Fruit fly (Drosophila melanogaster) whole organism, prepupa: ENCODE results near the gene Corp.

ENCODE experiments used
- Blimp-1 ChIP-seq: fragments of 200-800 bp; sonication (Bioruptor generic); optimal IDR thresholded peaks from 3 replicates; lab custom pipeline; 2017; ENCODE audit warnings: missing biosample characterization, missing genetic modification characterization, mild to moderate bottlenecking, moderate library complexity, missing genetic modification reagents
- CG10669 ChIP-seq: fragments of 200-800 bp; sonication (Bioruptor generic); optimal IDR thresholded peaks from 3 replicates; lab custom pipeline; 2018; ENCODE audit warnings: missing biosample characterization, mild to moderate bottlenecking, missing genetic modification characterization, moderate library complexity
- CG11294 ChIP-seq: fragments of 200-800 bp; sonication (Bioruptor generic); IDR thresholded peaks from 2 replicates; pipeline ENCODE4 v1.3.6; 2022; ENCODE audit warnings: missing biosample characterization, missing genetic modification characterization
- CG11902 ChIP-seq: fragments of 200-800 bp; sonication (Bioruptor generic); optimal IDR thresholded peaks from 3 replicates; lab custom pipeline; 2016; ENCODE audit warnings: missing biosample characterization, missing genetic modification characterization
- CG15336 ChIP-seq: fragments of 200-800 bp; sonication (Bioruptor generic); IDR thresholded peaks from 2 replicates; pipeline ENCODE4 v1.3.6; 2022; ENCODE audit warnings: missing biosample characterization, missing genetic modification characterization
- CG1621 ChIP-seq: fragments of 200-800 bp; sonication (Bioruptor generic); optimal IDR thresholded peaks from 3 replicates; lab custom pipeline; 2018; ENCODE audit warnings: missing biosample characterization, mild to moderate bottlenecking, missing genetic modification characterization
- CG16779 ChIP-seq: fragments of 200-800 bp; sonication (Bioruptor generic); optimal IDR thresholded peaks from 3 replicates; lab custom pipeline; 2017; ENCODE audit warnings: missing biosample characterization, mild to moderate bottlenecking, missing genetic modification characterization
- CG3032 ChIP-seq: fragments of 200-800 bp; optimal IDR thresholded peaks from 2 replicates; lab custom pipeline; 2019; ENCODE audit warnings: missing biosample characterization, mild to moderate bottlenecking, missing genetic modification characterization, moderate library complexity
- CG31627 ChIP-seq: fragments of 200-800 bp; sonication (Bioruptor generic); optimal IDR thresholded peaks from 3 replicates; lab custom pipeline; 2016; ENCODE audit warnings: missing biosample characterization, missing genetic modification characterization
- CG34406 ChIP-seq: fragments of 200-800 bp; sonication (Bioruptor generic); optimal IDR thresholded peaks from 3 replicates; lab custom pipeline; 2016; ENCODE audit warnings: missing biosample characterization, missing genetic modification characterization
- CG3919 ChIP-seq: fragments of 200-800 bp; sonication (Bioruptor generic); optimal IDR thresholded peaks from 3 replicates; lab custom pipeline; 2016; ENCODE audit warnings: missing biosample characterization, missing genetic modification characterization
- CG4318 ChIP-seq: fragments of 200-800 bp; sonication (Bioruptor generic); optimal IDR thresholded peaks from 3 replicates; lab custom pipeline; 2017; ENCODE audit warnings: missing biosample characterization, mild to moderate bottlenecking, missing genetic modification characterization
- CG6163 ChIP-seq: fragments of 200-800 bp; sonication (Bioruptor generic); IDR thresholded peaks from 3 replicates; pipeline ENCODE4 v1.3.6; 2022; ENCODE audit warnings: missing biosample characterization, missing genetic modification characterization
- CG6276 ChIP-seq: fragments of 200-800 bp; sonication (Bioruptor generic); optimal IDR thresholded peaks from 2 replicates; lab custom pipeline; 2017; ENCODE audit warnings: missing biosample characterization, mild to moderate bottlenecking, missing genetic modification characterization
- CG6792 ChIP-seq: fragments of 200-800 bp; sonication (Bioruptor generic); optimal IDR thresholded peaks from 3 replicates; lab custom pipeline; 2016; ENCODE audit warnings: missing biosample characterization, missing genetic modification characterization
- CG6854 ChIP-seq: fragments of 200-800 bp; sonication (Bioruptor generic); optimal IDR thresholded peaks from 2 replicates; lab custom pipeline; 2017; ENCODE audit warnings: missing biosample characterization, mild to moderate bottlenecking, missing genetic modification characterization
- CG7368 ChIP-seq: fragments of 200-800 bp; sonication (Bioruptor generic); optimal IDR thresholded peaks from 3 replicates; lab custom pipeline; 2016; ENCODE audit warnings: missing biosample characterization, missing genetic modification characterization
- CG8119 ChIP-seq: fragments of 200-800 bp; sonication (Bioruptor generic); IDR thresholded peaks from 3 replicates; pipeline ENCODE4 v1.3.6; 2022; ENCODE audit warnings: missing biosample characterization, missing genetic modification characterization
- CG8319 ChIP-seq: fragments of 200-800 bp; sonication (Bioruptor generic); optimal IDR thresholded peaks from 3 replicates; lab custom pipeline; 2016; ENCODE audit warnings: missing biosample characterization, missing genetic modification characterization
- CG9139 ChIP-seq: fragments of 200-800 bp; sonication (Bioruptor generic); optimal IDR thresholded peaks from 3 replicates; lab custom pipeline; 2017; ENCODE audit warnings: missing biosample characterization, mild to moderate bottlenecking, missing genetic modification characterization
- Eip75B ChIP-seq: fragments of 200-800 bp; sonication (Bioruptor generic); optimal IDR thresholded peaks from 3 replicates; lab custom pipeline; 2016; ENCODE audit warnings: missing biosample characterization, missing genetic modification characterization
- Eip78C ChIP-seq: fragments of 200-800 bp; sonication (Bioruptor generic); peaks from one replicate; lab custom pipeline; 2016; ENCODE audit warnings: missing biosample characterization, missing genetic modification characterization
- Eip93F ChIP-seq: fragments of 200-800 bp; sonication (Bioruptor generic); optimal IDR thresholded peaks from 2 replicates; lab custom pipeline; 2016; ENCODE audit warnings: missing biosample characterization, mild to moderate bottlenecking, missing genetic modification characterization
- Ets21C ChIP-seq: fragments of 200-800 bp; sonication (Bioruptor generic); optimal IDR thresholded peaks from 3 replicates; lab custom pipeline; 2016; ENCODE audit warnings: missing biosample characterization, missing genetic modification characterization
- Ets96B ChIP-seq: fragments of 200-800 bp; optimal IDR thresholded peaks from 2 replicates; lab custom pipeline; 2019; ENCODE audit warnings: missing biosample characterization, mild to moderate bottlenecking, missing genetic modification characterization, moderate library complexity
- Hr38 ChIP-seq: sonication (Bioruptor generic); optimal IDR thresholded peaks from 2 replicates; lab custom pipeline; 2016; ENCODE audit warnings: missing biosample characterization, missing genetic modification characterization
- Hr39 ChIP-seq: fragments of 200-800 bp; sonication (Bioruptor generic); optimal IDR thresholded peaks from 2 replicates; lab custom pipeline; 2016; ENCODE audit warnings: missing biosample characterization, missing genetic modification characterization
- Hr4 ChIP-seq: fragments of 200-800 bp; sonication (Bioruptor generic); optimal IDR thresholded peaks from 3 replicates; lab custom pipeline; 2016; ENCODE audit warnings: missing biosample characterization, missing genetic modification characterization
- Lpt ChIP-seq: fragments of 200-800 bp; sonication (Bioruptor generic); optimal IDR thresholded peaks from 3 replicates; lab custom pipeline; 2016; ENCODE audit warnings: missing biosample characterization, missing genetic modification characterization
- Met ChIP-seq: fragments of 200-800 bp; sonication (Bioruptor generic); optimal IDR thresholded peaks from 3 replicates; lab custom pipeline; 2016; ENCODE audit warnings: missing biosample characterization, missing genetic modification characterization
- OdsH ChIP-seq: fragments of 200-800 bp; sonication (Bioruptor generic); optimal IDR thresholded peaks from 3 replicates; lab custom pipeline; 2016; ENCODE audit warnings: missing biosample characterization, missing genetic modification characterization
- Smox ChIP-seq: fragments of 200-800 bp; sonication (Bioruptor generic); optimal IDR thresholded peaks from 3 replicates; lab custom pipeline; 2016; ENCODE audit warnings: missing biosample characterization, missing genetic modification characterization
- Sox102F ChIP-seq: fragments of 200-800 bp; sonication (Bioruptor generic); optimal IDR thresholded peaks from 2 replicates; lab custom pipeline; 2016; ENCODE audit warnings: missing biosample characterization, mild to moderate bottlenecking, missing genetic modification characterization
- Sox14 ChIP-seq: fragments of 200-800 bp; sonication (Bioruptor generic); optimal IDR thresholded peaks from 3 replicates; lab custom pipeline; 2016; ENCODE audit warnings: missing biosample characterization, missing genetic modification characterization
- Sox15 ChIP-seq: fragments of 200-800 bp; sonication (Bioruptor generic); optimal IDR thresholded peaks from 3 replicates; lab custom pipeline; 2016; ENCODE audit warnings: missing biosample characterization, missing genetic modification characterization
- achi ChIP-seq: fragments of 200-800 bp; sonication (Bioruptor generic); optimal IDR thresholded peaks from 3 replicates; lab custom pipeline; 2016; ENCODE audit warnings: missing biosample characterization, missing genetic modification characterization
- acj6 ChIP-seq: fragments of 200-800 bp; sonication (Bioruptor generic); optimal IDR thresholded peaks from 3 replicates; lab custom pipeline; 2016; ENCODE audit warnings: missing biosample characterization, missing genetic modification characterization
- cyc ChIP-seq: fragments of 200-800 bp; sonication (Bioruptor generic); optimal IDR thresholded peaks from 3 replicates; lab custom pipeline; 2016; ENCODE audit warnings: missing biosample characterization, missing genetic modification characterization
- dac ChIP-seq: fragments of 200-800 bp; sonication (Bioruptor generic); optimal IDR thresholded peaks from 2 replicates; lab custom pipeline; 2017; ENCODE audit warnings: missing biosample characterization, mild to moderate bottlenecking, missing genetic modification characterization
- dsx ChIP-seq: fragments of 200-800 bp; optimal IDR thresholded peaks from 3 replicates; lab custom pipeline; 2019; ENCODE audit warnings: missing biosample characterization, mild to moderate bottlenecking, missing genetic modification characterization, moderate library complexity; ENCODE audit not compliant: poor library complexity, severe bottlenecking
- esn ChIP-seq: fragments of 200-800 bp; sonication (Bioruptor generic); optimal IDR thresholded peaks from 2 replicates; lab custom pipeline; 2016; ENCODE audit warnings: missing biosample characterization, mild to moderate bottlenecking, missing genetic modification characterization, moderate library complexity
- fd59A ChIP-seq: fragments of 200-800 bp; sonication (Bioruptor generic); optimal IDR thresholded peaks from 2 replicates; lab custom pipeline; 2017; ENCODE audit warnings: missing biosample characterization, mild to moderate bottlenecking, missing genetic modification characterization, missing genetic modification reagents
- fd85E ChIP-seq: fragments of 200-800 bp; sonication (Bioruptor generic); optimal IDR thresholded peaks from 3 replicates; lab custom pipeline; 2016; ENCODE audit warnings: missing biosample characterization, missing genetic modification characterization
- fkh ChIP-seq: fragments of 200-800 bp; sonication (Bioruptor generic); optimal IDR thresholded peaks from 3 replicates; lab custom pipeline; 2017; ENCODE audit warnings: missing biosample characterization, mild to moderate bottlenecking, missing genetic modification characterization, moderate library complexity
- lz ChIP-seq: fragments of 200-800 bp; sonication (Bioruptor generic); optimal IDR thresholded peaks from 3 replicates; lab custom pipeline; 2016; ENCODE audit warnings: missing biosample characterization, missing genetic modification characterization
- pdm3 ChIP-seq: fragments of 200-800 bp; sonication (Bioruptor generic); optimal IDR thresholded peaks from 3 replicates; lab custom pipeline; 2016; ENCODE audit warnings: missing biosample characterization, missing genetic modification characterization
- salr ChIP-seq, 2 experiments: fragments of 200-800 bp; sonication (Bioruptor generic); optimal IDR thresholded peaks; 3 replicates each; lab custom pipeline; 2016 to 2018; ENCODE audit warnings: missing biosample characterization in 2 of 2, missing genetic modification characterization in 2 of 2, mild to moderate bottlenecking in 1 of 2
- ss ChIP-seq, 2 experiments: fragments of 200-800 bp; sonication (Bioruptor generic); optimal IDR thresholded peaks; 2 replicates in 1 of 2; 3 replicates in 1 of 2; lab custom pipeline; 2017 to 2018; ENCODE audit warnings: mild to moderate bottlenecking in 2 of 2, missing biosample characterization in 2 of 2, missing genetic modification characterization in 2 of 2, moderate library complexity in 1 of 2
- svp ChIP-seq: fragments of 200-800 bp; sonication (Bioruptor generic); peaks from one replicate; lab custom pipeline; 2016; ENCODE audit warnings: missing biosample characterization, missing genetic modification characterization
- topi ChIP-seq: fragments of 200-800 bp; sonication (Bioruptor generic); optimal IDR thresholded peaks from 3 replicates; lab custom pipeline; 2016; ENCODE audit warnings: missing biosample characterization, missing genetic modification characterization
- vri ChIP-seq: fragments of 200-800 bp; sonication (Bioruptor generic); optimal IDR thresholded peaks from 3 replicates; lab custom pipeline; 2016; ENCODE audit warnings: missing biosample characterization, mild to moderate bottlenecking, missing genetic modification characterization

Corp gene

DNA sequence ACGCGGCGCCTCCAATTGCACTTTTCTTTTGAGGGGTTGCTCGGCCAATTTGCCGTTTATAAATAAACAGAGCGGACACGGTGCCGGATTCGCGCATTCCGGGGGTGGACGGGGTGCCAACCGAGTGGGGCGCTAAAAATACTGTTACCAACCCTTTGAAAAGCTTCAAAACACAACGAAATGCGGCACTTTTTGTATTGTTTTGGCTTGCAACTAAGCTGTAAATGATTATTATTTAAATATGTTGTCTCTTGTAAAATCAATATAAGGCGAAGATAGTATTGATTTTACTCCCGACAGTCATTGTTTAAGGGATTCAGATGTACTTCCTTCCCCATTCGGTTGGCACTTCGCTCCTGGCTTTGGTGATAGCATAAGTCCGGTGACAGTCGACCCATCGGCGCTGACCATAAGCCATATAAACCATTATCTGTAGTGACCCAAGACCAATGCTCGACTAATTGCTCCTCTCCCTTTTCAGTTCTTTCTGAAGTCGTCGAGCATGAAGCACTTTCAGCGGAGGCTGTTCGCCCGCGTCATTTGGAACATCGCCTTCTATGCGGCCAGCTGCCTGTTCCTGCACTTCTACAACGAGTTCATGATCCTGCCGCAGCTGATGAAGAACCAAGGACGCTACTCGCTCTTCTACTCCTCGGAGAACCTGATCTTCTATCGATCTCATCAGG is 2.7 kb upstream of the Corp start, which contains the start of gene CG15343:
Gene CG15343 (minus strand): TSS at position 8 of the 686 bp plus-strand sequence.
- TF ChIP-seq esn (GFP tag; lab: Kevin White, UChicago), result peak; percentile 56
- peak; percentile 7 for TF ChIP-seq Eip75B
- TF ChIP-seq CG6163 (GFP tag; lab: Robert Waterston, UW), result no peak
- TF ChIP-seq Hr38 (GFP tag; lab: Kevin White, UChicago), result no peak
- TF ChIP-seq salr (GFP tag; optimal IDR thresholded peaks at IDR 0.05; lab: Kevin White, UChicago), result no peak
- no peak for TF ChIP-seq CG16779 (tag; lab: Kevin White, UChicago)
- TF ChIP-seq CG10669 (GFP tag; lab: Kevin White, UChicago), result peak; percentile 56
- no peak for TF ChIP-seq dac (GFP tag; lab: Kevin White, UChicago)
- peak; percentile 40 for TF ChIP-seq CG3032 (tag; lab: Kevin White, UChicago)
- TF ChIP-seq CG8119 (GFP tag; lab: Robert Waterston, UW), result no peak
- TF ChIP-seq CG34406, result peak; percentile 31
- TF ChIP-seq CG7368, result peak; percentile 32
- peak; percentile 47 for TF ChIP-seq Ets21C
- TF ChIP-seq CG11902 (GFP tag; lab: Kevin White, UChicago), result peak; percentile 87
- no peak for TF ChIP-seq CG4318 (GFP tag; lab: Kevin White, UChicago)
- TF ChIP-seq topi (GFP tag; lab: Kevin White, UChicago), result peak; percentile 51
- peak; percentile 96 for TF ChIP-seq svp (GFP tag; lab: Kevin White, UChicago)
- no peak for TF ChIP-seq fd59A (GFP tag; lab: Kevin White, UChicago)
- TF ChIP-seq dsx (GFP tag; lab: Kevin White, UChicago), result no peak
- TF ChIP-seq vri (GFP tag; lab: Kevin White, UChicago), result no peak
- peak; percentile 25 for TF ChIP-seq CG8319 (GFP tag; lab: Kevin White, UChicago)
- peak; percentile 47 for TF ChIP-seq acj6 (GFP tag; lab: Kevin White, UChicago)
- TF ChIP-seq lz, result peak; percentile 52
- TF ChIP-seq CG9139 (GFP tag; lab: Kevin White, UChicago), result no peak
- no peak for TF ChIP-seq Hr4 (GFP tag; lab: Kevin White, UChicago)
- no peak for TF ChIP-seq CG11294 (GFP tag; lab: Robert Waterston, UW)
- no peak for TF ChIP-seq CG6276 (GFP tag; lab: Kevin White, UChicago)
- peak; percentile 60 for TF ChIP-seq Hr39
- TF ChIP-seq pdm3, result peak; percentile 41
- TF ChIP-seq cyc (GFP tag; lab: Kevin White, UChicago), result peak; percentile 46
- TF ChIP-seq CG31627 (GFP tag; lab: Kevin White, UChicago), result peak; percentile 62
- peak; percentile 10 for TF ChIP-seq CG1621 (tag; lab: Kevin White, UChicago)
- TF ChIP-seq CG6854, result no peak
- peak; percentile 19 for TF ChIP-seq Ets96B
- peak; percentile 42 for TF ChIP-seq CG6792 (GFP tag; lab: Kevin White, UChicago)
- TF ChIP-seq achi (GFP tag; lab: Kevin White, UChicago), result peak; percentile 39
- TF ChIP-seq Eip93F (GFP tag; lab: Kevin White, UChicago), result no peak
- TF ChIP-seq Blimp-1, result no peak
- peak; percentile 56 for TF ChIP-seq Sox14
- peak; percentile 50 for TF ChIP-seq Sox102F
- peak; percentile 50 for TF ChIP-seq Smox (GFP tag; lab: Kevin White, UChicago)
- TF ChIP-seq fd85E, result no peak
- peak; percentile 49 for TF ChIP-seq CG3919 (GFP tag; lab: Kevin White, UChicago)
- TF ChIP-seq Eip78C (GFP tag; lab: Kevin White, UChicago), result peak; percentile 83
- TF ChIP-seq OdsH (GFP tag; lab: Kevin White, UChicago), result peak; percentile 56
- peak; percentile 49 for TF ChIP-seq Met (GFP tag; lab: Kevin White, UChicago)
- peak; percentile 13 for TF ChIP-seq Sox15
- TF ChIP-seq Lpt (GFP tag; lab: Kevin White, UChicago), result peak; percentile 30
- peak in 1 of 2 experiments; percentile 41 for TF ChIP-seq ss (GFP tag; optimal IDR thresholded peaks at IDR 0.05; lab: Kevin White, UChicago)
- no peak for TF ChIP-seq CG15336 (GFP tag; lab: Robert Waterston, UW)
- TF ChIP-seq fkh (GFP tag; lab: Kevin White, UChicago), result peak; percentile 10
